Worm (Caenorhabditis elegans) whole organism, midembryonic: ENCODE data around the gene C26B9.6.

Source experiments
- flt-1 ChIP-seq: fragments of 200-800 bp; sonication (Bioruptor generic); IDR thresholded peaks from 2 replicates; pipeline ENCODE4 v1.3.6; 2022; ENCODE audit warnings: missing genetic modification characterization, missing compliant biosample characterization
- klf-2 ChIP-seq: fragments of 200-800 bp; sonication (Bioruptor generic); conservative IDR thresholded peaks from 2 replicates; pipeline ENCODE4 v1.3.6; 2022; ENCODE audit warnings: missing genetic modification reagents, missing genetic modification characterization, missing compliant biosample characterization
- med-1 ChIP-seq: sonication (generic microtip); optimal IDR thresholded peaks from 2 replicates; lab custom pipeline; 2017; ENCODE audit warnings: missing genetic modification characterization, mild to moderate bottlenecking, missing compliant biosample characterization, antibody characterized with exemption, missing genetic modification reagents; ENCODE audit not compliant: insufficient read depth

ce11 chrX:5360682-5361081 lies 25.4 kb upstream of the C26B9.6 start:
- TF ChIP-seq flt-1 (GFP tag; lab: Robert Waterston, UW) (no peak), med-1 (GFP tag; lab: Kevin White, UChicago) (no peak), klf-2 (GFP tag; lab: Robert Waterston, UW) (no peak)
